Fruit fly (Drosophila melanogaster) whole organism, prepupa: ENCODE data around the gene CG11656.

ENCODE experiments used
- Blimp-1 ChIP-seq: fragments of 200-800 bp; sonication (Bioruptor generic); optimal IDR thresholded peaks from 3 replicates; lab custom pipeline; 2017; ENCODE audit warnings: missing biosample characterization, missing genetic modification characterization, mild to moderate bottlenecking, moderate library complexity, missing genetic modification reagents
- CG10631 ChIP-seq: fragments of 200-800 bp; sonication (Bioruptor generic); optimal IDR thresholded peaks from 2 replicates; lab custom pipeline; 2016; ENCODE audit warnings: missing biosample characterization, missing genetic modification characterization
- CG10669 ChIP-seq: fragments of 200-800 bp; sonication (Bioruptor generic); optimal IDR thresholded peaks from 3 replicates; lab custom pipeline; 2018; ENCODE audit warnings: missing biosample characterization, mild to moderate bottlenecking, missing genetic modification characterization, moderate library complexity
- CG11294 ChIP-seq: fragments of 200-800 bp; sonication (Bioruptor generic); IDR thresholded peaks from 2 replicates; pipeline ENCODE4 v1.3.6; 2022; ENCODE audit warnings: missing biosample characterization, missing genetic modification characterization
- CG11762 ChIP-seq: fragments of 200-800 bp; sonication (Bioruptor generic); optimal IDR thresholded peaks from 3 replicates; lab custom pipeline; 2016; ENCODE audit warnings: missing biosample characterization, missing genetic modification characterization; ENCODE audit not compliant: insufficient read depth
- CG1621 ChIP-seq: fragments of 200-800 bp; sonication (Bioruptor generic); optimal IDR thresholded peaks from 3 replicates; lab custom pipeline; 2018; ENCODE audit warnings: missing biosample characterization, mild to moderate bottlenecking, missing genetic modification characterization
- CG16779 ChIP-seq: fragments of 200-800 bp; sonication (Bioruptor generic); optimal IDR thresholded peaks from 3 replicates; lab custom pipeline; 2017; ENCODE audit warnings: missing biosample characterization, mild to moderate bottlenecking, missing genetic modification characterization
- CG3032 ChIP-seq: fragments of 200-800 bp; optimal IDR thresholded peaks from 2 replicates; lab custom pipeline; 2019; ENCODE audit warnings: missing biosample characterization, mild to moderate bottlenecking, missing genetic modification characterization, moderate library complexity
- CG31627 ChIP-seq: fragments of 200-800 bp; sonication (Bioruptor generic); optimal IDR thresholded peaks from 3 replicates; lab custom pipeline; 2016; ENCODE audit warnings: missing biosample characterization, missing genetic modification characterization
- CG32006 ChIP-seq: fragments of 200-800 bp; sonication (Bioruptor generic); optimal IDR thresholded peaks from 3 replicates; lab custom pipeline; 2017; ENCODE audit warnings: missing biosample characterization, mild to moderate bottlenecking, missing genetic modification characterization
- CG34406 ChIP-seq: fragments of 200-800 bp; sonication (Bioruptor generic); optimal IDR thresholded peaks from 3 replicates; lab custom pipeline; 2016; ENCODE audit warnings: missing biosample characterization, missing genetic modification characterization
- CG3919 ChIP-seq: fragments of 200-800 bp; sonication (Bioruptor generic); optimal IDR thresholded peaks from 3 replicates; lab custom pipeline; 2016; ENCODE audit warnings: missing biosample characterization, missing genetic modification characterization
- CG4318 ChIP-seq: fragments of 200-800 bp; sonication (Bioruptor generic); optimal IDR thresholded peaks from 3 replicates; lab custom pipeline; 2017; ENCODE audit warnings: missing biosample characterization, mild to moderate bottlenecking, missing genetic modification characterization
- CG6163 ChIP-seq: fragments of 200-800 bp; sonication (Bioruptor generic); IDR thresholded peaks from 3 replicates; pipeline ENCODE4 v1.3.6; 2022; ENCODE audit warnings: missing biosample characterization, missing genetic modification characterization
- CG6276 ChIP-seq: fragments of 200-800 bp; sonication (Bioruptor generic); optimal IDR thresholded peaks from 2 replicates; lab custom pipeline; 2017; ENCODE audit warnings: missing biosample characterization, mild to moderate bottlenecking, missing genetic modification characterization
- CG6792 ChIP-seq: fragments of 200-800 bp; sonication (Bioruptor generic); optimal IDR thresholded peaks from 3 replicates; lab custom pipeline; 2016; ENCODE audit warnings: missing biosample characterization, missing genetic modification characterization
- CG6854 ChIP-seq: fragments of 200-800 bp; sonication (Bioruptor generic); optimal IDR thresholded peaks from 2 replicates; lab custom pipeline; 2017; ENCODE audit warnings: missing biosample characterization, mild to moderate bottlenecking, missing genetic modification characterization
- CG7368 ChIP-seq: fragments of 200-800 bp; sonication (Bioruptor generic); optimal IDR thresholded peaks from 3 replicates; lab custom pipeline; 2016; ENCODE audit warnings: missing biosample characterization, missing genetic modification characterization
- CG8119 ChIP-seq: fragments of 200-800 bp; sonication (Bioruptor generic); IDR thresholded peaks from 3 replicates; pipeline ENCODE4 v1.3.6; 2022; ENCODE audit warnings: missing biosample characterization, missing genetic modification characterization
- CG8319 ChIP-seq: fragments of 200-800 bp; sonication (Bioruptor generic); optimal IDR thresholded peaks from 3 replicates; lab custom pipeline; 2016; ENCODE audit warnings: missing biosample characterization, missing genetic modification characterization
- CG8632 ChIP-seq: fragments of 200-800 bp; sonication (Bioruptor generic); optimal IDR thresholded peaks from 3 replicates; lab custom pipeline; 2016; ENCODE audit warnings: missing biosample characterization, missing genetic modification characterization
- CG9139 ChIP-seq: fragments of 200-800 bp; sonication (Bioruptor generic); optimal IDR thresholded peaks from 3 replicates; lab custom pipeline; 2017; ENCODE audit warnings: missing biosample characterization, mild to moderate bottlenecking, missing genetic modification characterization
- Eip78C ChIP-seq: fragments of 200-800 bp; sonication (Bioruptor generic); peaks from one replicate; lab custom pipeline; 2016; ENCODE audit warnings: missing biosample characterization, missing genetic modification characterization
- Eip93F ChIP-seq: fragments of 200-800 bp; sonication (Bioruptor generic); optimal IDR thresholded peaks from 2 replicates; lab custom pipeline; 2016; ENCODE audit warnings: missing biosample characterization, mild to moderate bottlenecking, missing genetic modification characterization
- Gug ChIP-seq: fragments of 200-800 bp; sonication (Bioruptor generic); IDR thresholded peaks from 2 replicates; pipeline ENCODE4 v1.3.6; 2022; ENCODE audit warnings: missing biosample characterization, missing genetic modification characterization
- Hr4 ChIP-seq: fragments of 200-800 bp; sonication (Bioruptor generic); optimal IDR thresholded peaks from 3 replicates; lab custom pipeline; 2016; ENCODE audit warnings: missing biosample characterization, missing genetic modification characterization
- Lpt ChIP-seq: fragments of 200-800 bp; sonication (Bioruptor generic); optimal IDR thresholded peaks from 3 replicates; lab custom pipeline; 2016; ENCODE audit warnings: missing biosample characterization, missing genetic modification characterization
- Met ChIP-seq: fragments of 200-800 bp; sonication (Bioruptor generic); optimal IDR thresholded peaks from 3 replicates; lab custom pipeline; 2016; ENCODE audit warnings: missing biosample characterization, missing genetic modification characterization
- OdsH ChIP-seq: fragments of 200-800 bp; sonication (Bioruptor generic); optimal IDR thresholded peaks from 3 replicates; lab custom pipeline; 2016; ENCODE audit warnings: missing biosample characterization, missing genetic modification characterization
- Smox ChIP-seq: fragments of 200-800 bp; sonication (Bioruptor generic); optimal IDR thresholded peaks from 3 replicates; lab custom pipeline; 2016; ENCODE audit warnings: missing biosample characterization, missing genetic modification characterization
- achi ChIP-seq: fragments of 200-800 bp; sonication (Bioruptor generic); optimal IDR thresholded peaks from 3 replicates; lab custom pipeline; 2016; ENCODE audit warnings: missing biosample characterization, missing genetic modification characterization
- acj6 ChIP-seq: fragments of 200-800 bp; sonication (Bioruptor generic); optimal IDR thresholded peaks from 3 replicates; lab custom pipeline; 2016; ENCODE audit warnings: missing biosample characterization, missing genetic modification characterization
- cyc ChIP-seq: fragments of 200-800 bp; sonication (Bioruptor generic); optimal IDR thresholded peaks from 3 replicates; lab custom pipeline; 2016; ENCODE audit warnings: missing biosample characterization, missing genetic modification characterization
- dac ChIP-seq: fragments of 200-800 bp; sonication (Bioruptor generic); optimal IDR thresholded peaks from 2 replicates; lab custom pipeline; 2017; ENCODE audit warnings: missing biosample characterization, mild to moderate bottlenecking, missing genetic modification characterization
- dsx ChIP-seq: fragments of 200-800 bp; optimal IDR thresholded peaks from 3 replicates; lab custom pipeline; 2019; ENCODE audit warnings: missing biosample characterization, mild to moderate bottlenecking, missing genetic modification characterization, moderate library complexity; ENCODE audit not compliant: poor library complexity, severe bottlenecking
- fd59A ChIP-seq: fragments of 200-800 bp; sonication (Bioruptor generic); optimal IDR thresholded peaks from 2 replicates; lab custom pipeline; 2017; ENCODE audit warnings: missing biosample characterization, mild to moderate bottlenecking, missing genetic modification characterization, missing genetic modification reagents
- fkh ChIP-seq: fragments of 200-800 bp; sonication (Bioruptor generic); optimal IDR thresholded peaks from 3 replicates; lab custom pipeline; 2017; ENCODE audit warnings: missing biosample characterization, mild to moderate bottlenecking, missing genetic modification characterization, moderate library complexity
- pdm3 ChIP-seq: fragments of 200-800 bp; sonication (Bioruptor generic); optimal IDR thresholded peaks from 3 replicates; lab custom pipeline; 2016; ENCODE audit warnings: missing biosample characterization, missing genetic modification characterization
- salr ChIP-seq, 2 experiments: fragments of 200-800 bp; sonication (Bioruptor generic); optimal IDR thresholded peaks; 3 replicates each; lab custom pipeline; 2016 to 2018; ENCODE audit warnings: missing biosample characterization in 2 of 2, missing genetic modification characterization in 2 of 2, mild to moderate bottlenecking in 1 of 2
- spab ChIP-seq: fragments of 200-800 bp; sonication (Bioruptor generic); optimal IDR thresholded peaks from 2 replicates; lab custom pipeline; 2017; ENCODE audit warnings: missing biosample characterization, mild to moderate bottlenecking, missing genetic modification characterization, missing genetic modification reagents
- svp ChIP-seq: fragments of 200-800 bp; sonication (Bioruptor generic); peaks from one replicate; lab custom pipeline; 2016; ENCODE audit warnings: missing biosample characterization, missing genetic modification characterization
- topi ChIP-seq: fragments of 200-800 bp; sonication (Bioruptor generic); optimal IDR thresholded peaks from 3 replicates; lab custom pipeline; 2016; ENCODE audit warnings: missing biosample characterization, missing genetic modification characterization
- vri ChIP-seq: fragments of 200-800 bp; sonication (Bioruptor generic); optimal IDR thresholded peaks from 3 replicates; lab custom pipeline; 2016; ENCODE audit warnings: missing biosample characterization, mild to moderate bottlenecking, missing genetic modification characterization

The CG11656 gene

dm6 chr3R:12963491-12963890 is 46.2 kb upstream of the CG11656 start, which contains the start of gene Cyp304a1:
Gene Cyp304a1, plus strand, starts transcription at chr3R:12963791.
- TF ChIP-seq CG6276 = no peak
- no peak for TF ChIP-seq CG3032 (tag; lab: Kevin White, UChicago)
- no peak for TF ChIP-seq CG31627
- TF ChIP-seq Met (GFP tag; lab: Kevin White, UChicago) = no peak
- TF ChIP-seq CG34406 = no peak
- no peak for TF ChIP-seq CG6854 (GFP tag; lab: Kevin White, UChicago)
- TF ChIP-seq acj6 (GFP tag; lab: Kevin White, UChicago) = no peak
- no peak for TF ChIP-seq Hr4
- TF ChIP-seq CG16779 = no peak

dm6 chr3R:12964043-12964442 is 45.7 kb upstream of the CG11656 start:
- TF ChIP-seq svp (GFP tag; lab: Kevin White, UChicago) (peak; percentile 90), Smox (GFP tag; lab: Kevin White, UChicago) (no peak)

dm6 chr3R:12967612-12968011 is 42.1 kb upstream of the CG11656 start, which contains the start of the genes CG14384 and grsm:
Gene CG14384, minus strand, starts transcription at chr3R:12967712.
Gene grsm, minus strand, starts transcription at chr3R:12967712.
- TF ChIP-seq CG9139 (GFP tag; lab: Kevin White, UChicago) (no peak), Lpt (no peak), Smox (GFP tag; lab: Kevin White, UChicago) (no peak), CG6792 (GFP tag; lab: Kevin White, UChicago) (no peak), CG8632 (GFP tag; lab: Kevin White, UChicago) (no peak), CG6163 (GFP tag; lab: Robert Waterston, UW) (no peak), Eip93F (GFP tag; lab: Kevin White, UChicago) (no peak), CG8119 (GFP tag; lab: Robert Waterston, UW) (no peak), Gug (no peak), CG4318 (GFP tag; lab: Kevin White, UChicago) (no peak), CG1621 (no peak), achi (GFP tag; lab: Kevin White, UChicago) (no peak)

DNA sequence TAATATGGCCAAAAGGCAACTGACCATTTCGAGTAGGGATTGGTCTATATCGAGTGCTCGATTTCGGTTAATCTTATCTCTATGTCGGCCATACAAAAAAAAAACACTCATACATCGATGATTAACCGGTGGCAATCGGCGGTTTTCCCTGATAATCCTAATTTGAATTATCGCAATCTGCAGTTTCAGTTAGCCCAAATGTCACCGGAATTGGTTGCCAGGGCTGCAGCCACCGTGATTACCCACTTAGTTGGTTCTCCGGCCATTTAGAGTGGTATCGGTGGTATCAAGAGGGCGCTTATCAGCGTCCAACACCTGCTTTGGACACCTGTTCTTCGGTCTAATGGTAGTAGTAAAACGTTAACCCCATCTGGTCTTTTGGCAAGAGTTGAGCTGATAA is 37.6 kb upstream of the CG11656 start:
- TF ChIP-seq vri = peak; percentile 34
- TF ChIP-seq svp (GFP tag; lab: Kevin White, UChicago) = no peak

dm6 chr3R:12974447-12974846 is 35.2 kb upstream of the CG11656 start:
- peak; percentile 10 for TF ChIP-seq CG34406
- peak; percentile 35 for TF ChIP-seq achi (GFP tag; lab: Kevin White, UChicago)
- no peak for TF ChIP-seq dsx (GFP tag; lab: Kevin White, UChicago)
- no peak for TF ChIP-seq CG8119 (GFP tag; lab: Robert Waterston, UW)
- no peak for TF ChIP-seq fkh
- TF ChIP-seq OdsH (GFP tag; lab: Kevin White, UChicago) = peak; percentile 46
- TF ChIP-seq CG11294 = no peak
- TF ChIP-seq CG9139 (GFP tag; lab: Kevin White, UChicago) = no peak
- peak; percentile 89 for TF ChIP-seq Blimp-1 (GFP tag; lab: Kevin White, UChicago)
- no peak for TF ChIP-seq pdm3 (GFP tag; lab: Kevin White, UChicago)
- TF ChIP-seq CG1621 = no peak
- TF ChIP-seq salr (GFP tag; optimal IDR thresholded peaks at IDR 0.05; lab: Kevin White, UChicago) = peak in 1 of 2 experiments; percentile 30
- TF ChIP-seq Hr4 = no peak
- TF ChIP-seq CG32006 = peak; percentile 46
- TF ChIP-seq spab (GFP tag; lab: Kevin White, UChicago) = no peak
- no peak for TF ChIP-seq dac (GFP tag; lab: Kevin White, UChicago)
- TF ChIP-seq CG6854 (GFP tag; lab: Kevin White, UChicago) = no peak
- TF ChIP-seq Lpt = no peak
- TF ChIP-seq CG10631 (GFP tag; lab: Kevin White, UChicago) = peak; percentile 53
- no peak for TF ChIP-seq CG3032 (tag; lab: Kevin White, UChicago)
- peak; percentile 42 for TF ChIP-seq topi
- peak; percentile 50 for TF ChIP-seq CG6792 (GFP tag; lab: Kevin White, UChicago)
- peak; percentile 17 for TF ChIP-seq CG7368
- peak; percentile 68 for TF ChIP-seq Eip78C
- no peak for TF ChIP-seq CG16779
- TF ChIP-seq Met (GFP tag; lab: Kevin White, UChicago) = peak; percentile 19
- TF ChIP-seq CG3919 (GFP tag; lab: Kevin White, UChicago) = peak; percentile 55
- no peak for TF ChIP-seq CG10669 (GFP tag; lab: Kevin White, UChicago)
- no peak for TF ChIP-seq cyc
- TF ChIP-seq CG11762 (GFP tag; lab: Kevin White, UChicago) = no peak
- no peak for TF ChIP-seq CG4318 (GFP tag; lab: Kevin White, UChicago)
- no peak for TF ChIP-seq CG8319 (GFP tag; lab: Kevin White, UChicago)
- TF ChIP-seq fd59A (GFP tag; lab: Kevin White, UChicago) = no peak
